Worm (Caenorhabditis elegans): ENCODE data around the gene cest-16.
A peak's percentile ranks its signal among the peaks of the same experiment; 100 is the strongest.

- TF ChIP-seq nhr-12 (tag; optimal IDR thresholded peaks at IDR 0.05) (no peak), ama-1 (optimal IDR thresholded peaks at IDR 0.05) (no peak), rnt-1 (tag; optimal IDR thresholded peaks at IDR 0.05) (peak; percentile 82), C16A3.4 (tag; optimal IDR thresholded peaks at IDR 0.05) (no peak), unc-86 (tag; optimal IDR thresholded peaks at IDR 0.05) (no peak), mdl-1 (tag; optimal IDR thresholded peaks at IDR 0.05) (peak in 1 of 2 experiments; percentile 60), unc-130 (tag; optimal IDR thresholded peaks at IDR 0.05) (peak; percentile 58), nhr-90 (tag; optimal IDR thresholded peaks at IDR 0.05; ENCODE audit: poor library complexity) (peak; percentile 76), lin-13 (GFP tag; optimal IDR thresholded peaks at IDR 0.05) (no peak)
Measured at ce11 chrX:6250272-6250752, 49.4 kb upstream of the cest-16 start.
